Worm (Caenorhabditis elegans) whole organism, L3 larva: ENCODE data around the gene ckb-4.

ENCODE experiments used
- R02D3.7 ChIP-seq: fragments of 150-350 bp; optimal IDR thresholded peaks from 2 replicates; lab custom pipeline; 2014; ENCODE audit warnings: missing biosample characterization, missing genetic modification characterization
- aly-2 ChIP-seq: fragments of 150-350 bp; optimal IDR thresholded peaks from 2 replicates; lab custom pipeline; 2014; ENCODE audit warnings: missing biosample characterization, missing genetic modification characterization
- ceh-82 ChIP-seq: fragments of 150-350 bp; optimal IDR thresholded peaks from 2 replicates; lab custom pipeline; 2014; ENCODE audit warnings: missing biosample characterization, missing genetic modification characterization
- egl-27 ChIP-seq: sonication (generic microtip); optimal IDR thresholded peaks from 4 replicates; lab custom pipeline; 2017; ENCODE audit warnings: missing biosample characterization, missing genetic modification reagents, missing genetic modification characterization
- egl-5 ChIP-seq: fragments of 150-350 bp; optimal IDR thresholded peaks from 2 replicates; lab custom pipeline; 2017; ENCODE audit warnings: missing biosample characterization, missing genetic modification reagents, missing genetic modification characterization, inconsistent platforms
- elt-2 ChIP-seq: sonication (generic microtip); optimal IDR thresholded peaks from 2 replicates; lab custom pipeline; 2016; ENCODE audit warnings: missing genetic modification reagents, mild to moderate bottlenecking, missing genetic modification characterization, missing compliant biosample characterization
- eor-1 ChIP-seq, 2 experiments: fragments of 150-350 bp; optimal IDR thresholded peaks; 2 replicates each; lab custom pipeline; 2014 to 2018; ENCODE audit warnings: missing biosample characterization in 2 of 2, missing genetic modification characterization in 2 of 2
- fkh-10 ChIP-seq: sonication (generic microtip); optimal IDR thresholded peaks from 2 replicates; lab custom pipeline; 2017; ENCODE audit warnings: missing biosample characterization, missing genetic modification reagents, missing genetic modification characterization
- fkh-2 ChIP-seq: fragments of 150-350 bp; optimal IDR thresholded peaks from 2 replicates; lab custom pipeline; 2014; ENCODE audit warnings: missing biosample characterization, missing genetic modification reagents, missing genetic modification characterization
- hmg-11 ChIP-seq: sonication (generic microtip); optimal IDR thresholded peaks from 2 replicates; lab custom pipeline; 2016; ENCODE audit warnings: missing genetic modification characterization, missing compliant biosample characterization
- lin-15B ChIP-seq: fragments of 150-350 bp; optimal IDR thresholded peaks from 2 replicates; lab custom pipeline; 2014; ENCODE audit warnings: missing biosample characterization, missing genetic modification characterization
- lin-39 ChIP-seq: fragments of 150-350 bp; optimal IDR thresholded peaks from 2 replicates; lab custom pipeline; 2018; ENCODE audit warnings: missing biosample characterization, missing genetic modification reagents, missing genetic modification characterization
- lsy-12 ChIP-seq: sonication (generic microtip); optimal IDR thresholded peaks from 2 replicates; lab custom pipeline; 2016; ENCODE audit warnings: mild to moderate bottlenecking, missing genetic modification characterization, missing compliant biosample characterization
- mdl-1 ChIP-seq: fragments of 150-350 bp; optimal IDR thresholded peaks from 2 replicates; lab custom pipeline; 2014; ENCODE audit warnings: missing biosample characterization, missing genetic modification characterization
- nfya-1 ChIP-seq: sonication (generic microtip); optimal IDR thresholded peaks from 2 replicates; lab custom pipeline; 2017; ENCODE audit warnings: missing genetic modification characterization, mild to moderate bottlenecking, missing compliant biosample characterization, antibody characterized with exemption, moderate library complexity; ENCODE audit not compliant: insufficient read depth
- nhr-23 ChIP-seq: fragments of 150-350 bp; optimal IDR thresholded peaks from 2 replicates; lab custom pipeline; 2014; ENCODE audit warnings: missing biosample characterization, missing genetic modification reagents, missing genetic modification characterization
- nhr-237 ChIP-seq: fragments of 150-350 bp; optimal IDR thresholded peaks from 2 replicates; lab custom pipeline; 2014; ENCODE audit warnings: missing biosample characterization, missing genetic modification characterization
- nhr-25 ChIP-seq: sonication (generic microtip); optimal IDR thresholded peaks from 2 replicates; lab custom pipeline; 2017; ENCODE audit warnings: missing biosample characterization, missing genetic modification characterization
- nhr-43 ChIP-seq: sonication (generic microtip); optimal IDR thresholded peaks from 2 replicates; lab custom pipeline; 2016; ENCODE audit warnings: mild to moderate bottlenecking, missing genetic modification characterization, missing compliant biosample characterization; ENCODE audit not compliant: poor library complexity, severe bottlenecking
- nhr-67 ChIP-seq: fragments of 150-350 bp; optimal IDR thresholded peaks from 2 replicates; lab custom pipeline; 2014; ENCODE audit warnings: missing biosample characterization, missing genetic modification characterization
- pha-4 ChIP-seq: fragments of 150-350 bp; optimal IDR thresholded peaks from 2 replicates; lab custom pipeline; 2014; ENCODE audit warnings: missing biosample characterization, missing genetic modification reagents, missing genetic modification characterization
- pqm-1 ChIP-seq: fragments of 150-350 bp; optimal IDR thresholded peaks from 2 replicates; lab custom pipeline; 2017; ENCODE audit warnings: missing biosample characterization, missing genetic modification characterization, inconsistent platforms
- sea-2 ChIP-seq: fragments of 150-350 bp; sonication (generic microtip); optimal IDR thresholded peaks from 4 replicates; lab custom pipeline; 2014; ENCODE audit warnings: missing biosample characterization, missing genetic modification reagents, missing genetic modification characterization
- skn-1 ChIP-seq: fragments of 150-350 bp; optimal IDR thresholded peaks from 2 replicates; lab custom pipeline; 2014; ENCODE audit warnings: missing biosample characterization, missing genetic modification characterization
- snpc-4 ChIP-seq: fragments of 150-350 bp; optimal IDR thresholded peaks from 2 replicates; lab custom pipeline; 2014; ENCODE audit warnings: missing biosample characterization, missing genetic modification characterization
- tbx-2 ChIP-seq: sonication (generic microtip); optimal IDR thresholded peaks from 2 replicates; lab custom pipeline; 2016; ENCODE audit warnings: mild to moderate bottlenecking, missing genetic modification characterization, missing compliant biosample characterization
- unc-39 ChIP-seq: sonication (generic microtip); optimal IDR thresholded peaks from 4 replicates; lab custom pipeline; 2017; ENCODE audit warnings: missing biosample characterization, missing genetic modification characterization
- unc-62 ChIP-seq: fragments of 150-350 bp; sonication (generic microtip); optimal IDR thresholded peaks from 4 replicates; lab custom pipeline; 2014; ENCODE audit warnings: missing biosample characterization, missing genetic modification reagents, missing genetic modification characterization
- zag-1 ChIP-seq: fragments of 150-350 bp; optimal IDR thresholded peaks from 2 replicates; lab custom pipeline; 2014; ENCODE audit warnings: missing biosample characterization, missing genetic modification characterization
- ztf-11 ChIP-seq: fragments of 150-350 bp; optimal IDR thresholded peaks from 2 replicates; lab custom pipeline; 2014; ENCODE audit warnings: missing biosample characterization, missing genetic modification characterization

Gene ckb-4

ce11 chrV:2126996-2127585 lies 17.9 kb upstream of the ckb-4 start, which contains the start of gene ldp-1:
Gene ldp-1, plus strand, starts transcription at chrV:2127535.
- peak; percentile 55 for TF ChIP-seq nhr-23 (tag; lab: Kevin White, UChicago)
- peak; percentile 30 for TF ChIP-seq snpc-4
- peak; percentile 65 for TF ChIP-seq nfya-1 (tag; lab: Kevin White, UChicago)
- TF ChIP-seq eor-1 (tag; optimal IDR thresholded peaks at IDR 0.05; lab: Kevin White, UChicago) = peak in 1 of 2 experiments; percentile 44
- no peak for TF ChIP-seq fkh-2 (tag; lab: Kevin White, UChicago)
- peak; percentile 57 for TF ChIP-seq pha-4 (tag; lab: Kevin White, UChicago)
- TF ChIP-seq nhr-237 (tag; lab: Kevin White, UChicago) = no peak
- peak; percentile 66 for TF ChIP-seq lsy-12 (tag; lab: Kevin White, UChicago)
- TF ChIP-seq pqm-1 (tag; lab: Kevin White, UChicago) = peak; percentile 25
- TF ChIP-seq nhr-43 (tag; lab: Kevin White, UChicago) = peak; percentile 83
- TF ChIP-seq unc-39 (tag; lab: Kevin White, UChicago) = no peak
- no peak for TF ChIP-seq aly-2 (tag; lab: Kevin White, UChicago)
- TF ChIP-seq egl-27 (tag; lab: Kevin White, UChicago) = no peak
- peak; percentile 4 for TF ChIP-seq fkh-10
- TF ChIP-seq unc-62 (GFP tag; lab: Kevin White, UChicago) = no peak
- peak; percentile 6 for TF ChIP-seq R02D3.7 (tag; lab: Kevin White, UChicago)
- no peak for TF ChIP-seq skn-1 (tag; lab: Kevin White, UChicago)
- TF ChIP-seq mdl-1 (tag; lab: Kevin White, UChicago) = no peak
- TF ChIP-seq nhr-25 (tag; lab: Kevin White, UChicago) = peak; percentile 32
- TF ChIP-seq lin-15B = peak; percentile 73
- TF ChIP-seq, all 47 proteins: peak for 12

ce11 chrV:2126554-2126953 lies 17.3 kb upstream of the ckb-4 start:
- TF ChIP-seq elt-2 (tag; lab: Kevin White, UChicago) (peak; percentile 21), ceh-82 (no peak), lin-39 (tag; lab: Kevin White, UChicago) (peak; percentile 11)
- TF ChIP-seq, all 47 proteins: peak for 2

- TF ChIP-seq elt-2 (tag; lab: Kevin White, UChicago) (peak; percentile 84), nhr-25 (tag; lab: Kevin White, UChicago) (no peak), pqm-1 (tag; lab: Kevin White, UChicago) (peak; percentile 72)
These were observed 13.9 kb upstream of the ckb-4 start for ce11 chrV:2123164-2123563.

DNA sequence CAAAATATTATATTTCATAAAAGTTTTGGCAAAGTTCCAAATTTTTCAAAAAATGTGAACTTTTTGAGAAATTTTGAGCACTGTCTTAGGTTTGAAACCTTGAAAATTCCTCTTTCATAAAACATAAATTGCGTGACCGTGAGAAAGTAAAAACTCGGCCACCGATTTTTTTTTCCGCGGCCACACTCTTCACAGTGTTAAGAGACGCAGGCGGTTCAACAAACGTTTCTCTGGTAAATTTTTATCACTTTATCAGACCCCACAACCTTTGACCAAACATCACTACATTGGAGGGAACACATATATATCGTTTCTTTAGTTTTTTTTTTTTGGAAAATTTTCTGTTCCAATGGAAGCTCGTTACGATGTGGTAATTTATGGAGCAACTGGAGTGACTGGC lies 13.3 kb upstream of the ckb-4 start, which contains the start of gene F22F7.2:
Gene F22F7.2, plus strand, starts transcription at position 266 of the 400 bp plus-strand sequence.
- TF ChIP-seq ztf-11 (no peak), sea-2 (no peak), elt-2 (tag; lab: Kevin White, UChicago) (peak; percentile 52), nfya-1 (tag; lab: Kevin White, UChicago) (peak; percentile 3), pqm-1 (tag; lab: Kevin White, UChicago) (peak; percentile 31), ceh-82 (no peak), unc-39 (tag; lab: Kevin White, UChicago) (no peak), egl-5 (tag; lab: Kevin White, UChicago) (no peak)

- no peak for TF ChIP-seq R02D3.7 (tag; lab: Kevin White, UChicago)
- no peak for TF ChIP-seq lin-39 (tag; lab: Kevin White, UChicago)
- no peak for TF ChIP-seq lin-15B
- no peak for TF ChIP-seq fkh-2 (tag; lab: Kevin White, UChicago)
- TF ChIP-seq tbx-2 = no peak
- no peak for TF ChIP-seq nhr-237 (tag; lab: Kevin White, UChicago)
- TF ChIP-seq hmg-11 = no peak
- no peak for TF ChIP-seq elt-2 (tag; lab: Kevin White, UChicago)
- no peak for TF ChIP-seq nhr-67 (tag; lab: Kevin White, UChicago)
- no peak for TF ChIP-seq fkh-10
These were observed 12.7 kb upstream of the ckb-4 start, which contains the start of gene F22F7.8 for ce11 chrV:2121910-2122362. Gene F22F7.8, minus strand, starts transcription at chrV:2121960.

- TF ChIP-seq zag-1 (tag; lab: Kevin White, UChicago) (no peak), aly-2 (tag; lab: Kevin White, UChicago) (no peak)
These were observed 10.3 kb upstream of the ckb-4 start, which contains the start of gene F22F7.11 for ce11 chrV:2119529-2119928. Gene F22F7.11, plus strand, starts transcription at chrV:2119829.
